Fruit fly (Drosophila melanogaster) whole organism, embryonic: Measurements from ENCODE around the gene CG16798.

ENCODE experiments used
- Abd-B ChIP-seq: fragments of 200-800 bp; sonication (Bioruptor generic); optimal IDR thresholded peaks from 2 replicates; lab custom pipeline; 2018; ENCODE audit warnings: missing biosample characterization, mild to moderate bottlenecking, missing genetic modification characterization, moderate library complexity
- Atf3 ChIP-seq: fragments of 200-800 bp; sonication (Bioruptor generic); optimal IDR thresholded peaks from 3 replicates; lab custom pipeline; 2016; ENCODE audit warnings: missing biosample characterization, missing genetic modification characterization
- CG10209 ChIP-seq: fragments of 200-800 bp; sonication (Bioruptor generic); optimal IDR thresholded peaks from 3 replicates; lab custom pipeline; 2017; ENCODE audit warnings: missing biosample characterization, mild to moderate bottlenecking, missing genetic modification characterization, missing genetic modification reagents
- CG11456 ChIP-seq: fragments of 200-800 bp; sonication (Bioruptor generic); IDR thresholded peaks from 3 replicates; pipeline ENCODE4 v1.3.6; 2022; ENCODE audit warnings: missing biosample characterization, missing genetic modification characterization
- CG12236 ChIP-seq: fragments of 200-800 bp; sonication (Bioruptor generic); optimal IDR thresholded peaks from 2 replicates; lab custom pipeline; 2016; ENCODE audit warnings: missing biosample characterization, missing genetic modification characterization
- CG12391 ChIP-seq: fragments of 200-800 bp; sonication (Bioruptor generic); optimal IDR thresholded peaks from 3 replicates; lab custom pipeline; 2018; ENCODE audit warnings: missing biosample characterization, mild to moderate bottlenecking, missing genetic modification characterization, moderate library complexity
- CG15011 ChIP-seq: fragments of 200-800 bp; sonication (Bioruptor generic); optimal IDR thresholded peaks from 3 replicates; lab custom pipeline; 2018; ENCODE audit warnings: missing biosample characterization, mild to moderate bottlenecking, missing genetic modification characterization
- CG17359 ChIP-seq: fragments of 200-800 bp; sonication (Bioruptor generic); optimal IDR thresholded peaks from 3 replicates; lab custom pipeline; 2018; ENCODE audit warnings: missing biosample characterization, mild to moderate bottlenecking, missing genetic modification characterization, moderate library complexity
- CG18262 ChIP-seq: fragments of 200-800 bp; optimal IDR thresholded peaks from 3 replicates; lab custom pipeline; 2019; ENCODE audit warnings: missing biosample characterization, mild to moderate bottlenecking, missing genetic modification characterization, moderate library complexity
- CG34422 ChIP-seq: fragments of 200-800 bp; sonication (Bioruptor generic); IDR thresholded peaks from 3 replicates; pipeline ENCODE4 v1.3.6; 2022; ENCODE audit warnings: missing biosample characterization, missing genetic modification characterization
- CG3726 ChIP-seq: fragments of 200-800 bp; sonication (Bioruptor generic); IDR thresholded peaks from 3 replicates; pipeline ENCODE4, ENCODE4 v1.3.6; 2022; ENCODE audit warnings: missing biosample characterization, missing genetic modification characterization
- CG4617 ChIP-seq: fragments of 200-800 bp; sonication (Bioruptor generic); optimal IDR thresholded peaks from 3 replicates; lab custom pipeline; 2016; ENCODE audit warnings: missing biosample characterization, missing genetic modification characterization, borderline replicate concordance
- CG6254 ChIP-seq: fragments of 200-800 bp; sonication (Bioruptor generic); optimal IDR thresholded peaks from 3 replicates; lab custom pipeline; 2017; ENCODE audit warnings: mild to moderate bottlenecking, missing biosample characterization, missing genetic modification reagents, missing genetic modification characterization
- CG7271 ChIP-seq: fragments of 200-800 bp; sonication (Bioruptor generic); optimal IDR thresholded peaks from 2 replicates; lab custom pipeline; 2018; ENCODE audit warnings: missing biosample characterization, mild to moderate bottlenecking, missing genetic modification characterization, moderate library complexity
- CG7745 ChIP-seq: fragments of 200-800 bp; sonication (Bioruptor generic); optimal IDR thresholded peaks from 2 replicates; lab custom pipeline; 2018; ENCODE audit warnings: missing biosample characterization, mild to moderate bottlenecking, missing genetic modification characterization, moderate library complexity
- CG8089 ChIP-seq: fragments of 200-800 bp; sonication (Bioruptor generic); optimal IDR thresholded peaks from 3 replicates; lab custom pipeline; 2016; ENCODE audit warnings: missing biosample characterization, missing genetic modification characterization
- CG8478 ChIP-seq: fragments of >200 bp; optimal IDR thresholded peaks from 2 replicates; lab custom pipeline; 2018
- CG8944 ChIP-seq: fragments of 200-800 bp; sonication (Bioruptor generic); optimal IDR thresholded peaks from 3 replicates; lab custom pipeline; 2016; ENCODE audit warnings: missing biosample characterization, missing genetic modification characterization
- CG9437 ChIP-seq: fragments of 200-800 bp; sonication (Bioruptor generic); optimal IDR thresholded peaks from 2 replicates; lab custom pipeline; 2018; ENCODE audit warnings: missing biosample characterization, mild to moderate bottlenecking, missing genetic modification characterization
- CG9797 ChIP-seq: fragments of 200-800 bp; sonication (Bioruptor generic); optimal IDR thresholded peaks from 3 replicates; lab custom pipeline; 2018; ENCODE audit warnings: missing biosample characterization, mild to moderate bottlenecking, missing genetic modification characterization
- CG9817 ChIP-seq: fragments of 200-800 bp; sonication (Bioruptor generic); optimal IDR thresholded peaks from 2 replicates; lab custom pipeline; 2018; ENCODE audit warnings: missing biosample characterization, mild to moderate bottlenecking, missing genetic modification characterization, moderate library complexity
- CG9932 ChIP-seq: fragments of 200-800 bp; sonication (Bioruptor generic); IDR thresholded peaks from 2 replicates; pipeline ENCODE4 v1.3.6; 2022; ENCODE audit warnings: missing biosample characterization, missing genetic modification characterization
- CHES-1-like ChIP-seq: fragments of 200-800 bp; sonication (Bioruptor generic); optimal IDR thresholded peaks from 2 replicates; lab custom pipeline; 2016; ENCODE audit warnings: missing biosample characterization, missing genetic modification characterization
- Dad ChIP-seq: fragments of 200-800 bp; sonication (Bioruptor generic); optimal IDR thresholded peaks from 3 replicates; lab custom pipeline; 2016; ENCODE audit warnings: missing biosample characterization, missing genetic modification characterization
- Dref ChIP-seq: fragments of 200-800 bp; sonication (Bioruptor generic); IDR thresholded peaks from 2 replicates; pipeline ENCODE4 v1.3.6; 2022; ENCODE audit warnings: missing biosample characterization, missing genetic modification characterization
- E2f1 ChIP-seq: fragments of 200-800 bp; sonication (Bioruptor generic); IDR thresholded peaks from 2 replicates; pipeline ENCODE4 v1.3.6; 2022; ENCODE audit warnings: missing biosample characterization, missing genetic modification characterization
- GATAe ChIP-seq: fragments of 200-800 bp; sonication (Bioruptor generic); conservative IDR thresholded peaks from 2 replicates; pipeline ENCODE4 v1.3.6; 2022; ENCODE audit warnings: missing biosample characterization, missing genetic modification characterization
- Meics ChIP-seq: fragments of 200-800 bp; sonication (Bioruptor generic); optimal IDR thresholded peaks from 2 replicates; lab custom pipeline; 2017; ENCODE audit warnings: missing biosample characterization, mild to moderate bottlenecking, missing genetic modification characterization
- Nf-YC ChIP-seq: fragments of 200-800 bp; optimal IDR thresholded peaks from 3 replicates; lab custom pipeline; 2019; ENCODE audit warnings: missing biosample characterization, mild to moderate bottlenecking, missing genetic modification characterization, moderate library complexity
- Side ChIP-seq: fragments of 200-800 bp; sonication (Bioruptor generic); optimal IDR thresholded peaks from 2 replicates; lab custom pipeline; 2016; ENCODE audit warnings: missing biosample characterization, missing genetic modification characterization
- Taf1 ChIP-seq: fragments of 200-800 bp; sonication (Bioruptor generic); IDR thresholded peaks from 2 replicates; pipeline ENCODE4 v1.3.6; 2022; ENCODE audit warnings: missing biosample characterization, missing genetic modification characterization
- al ChIP-seq: fragments of 200-800 bp; sonication (Bioruptor generic); IDR thresholded peaks from 2 replicates; pipeline ENCODE4 v1.3.6; 2022; ENCODE audit warnings: missing biosample characterization, missing genetic modification characterization
- amos ChIP-seq: fragments of 200-800 bp; sonication (Bioruptor generic); IDR thresholded peaks from 2 replicates; pipeline ENCODE4 v1.3.6; 2022; ENCODE audit warnings: missing biosample characterization, missing genetic modification characterization; ENCODE audit not compliant: partially characterized antibody
- ato ChIP-seq: fragments of 200-800 bp; sonication (Bioruptor generic); IDR thresholded peaks from 2 replicates; pipeline ENCODE4 v1.3.6; 2022; ENCODE audit warnings: missing biosample characterization, missing genetic modification characterization; ENCODE audit not compliant: partially characterized antibody
- croc ChIP-seq: fragments of 200-800 bp; sonication (Bioruptor generic); conservative IDR thresholded peaks from 3 replicates; pipeline ENCODE4 v1.3.6; 2022; ENCODE audit warnings: missing biosample characterization, missing genetic modification characterization
- crol ChIP-seq: fragments of 200-800 bp; sonication (Bioruptor generic); IDR thresholded peaks from 2 replicates; pipeline ENCODE4 v1.3.6; 2022; ENCODE audit warnings: missing biosample characterization, missing genetic modification characterization
- dan ChIP-seq: fragments of 200-800 bp; sonication (Bioruptor generic); IDR thresholded peaks from 2 replicates; pipeline ENCODE4 v1.3.6; 2022; ENCODE audit warnings: missing biosample characterization, missing genetic modification characterization
- emc ChIP-seq: fragments of 200-800 bp; sonication (Bioruptor generic); optimal IDR thresholded peaks from 2 replicates; lab custom pipeline; 2016; ENCODE audit warnings: missing biosample characterization, missing genetic modification characterization
- ftz-f1 ChIP-seq: fragments of 200-800 bp; sonication (Bioruptor generic); optimal IDR thresholded peaks from 2 replicates; lab custom pipeline; 2016; ENCODE audit warnings: missing biosample characterization, missing genetic modification characterization
- gsb-n ChIP-seq: fragments of 200-800 bp; sonication (Bioruptor generic); optimal IDR thresholded peaks from 3 replicates; lab custom pipeline; 2018; ENCODE audit warnings: missing biosample characterization, mild to moderate bottlenecking, missing genetic modification characterization
- lbe ChIP-seq: fragments of 200-800 bp; sonication (Bioruptor generic); optimal IDR thresholded peaks from 2 replicates; lab custom pipeline; 2016; ENCODE audit warnings: missing biosample characterization, mild to moderate bottlenecking, missing genetic modification characterization
- org-1 ChIP-seq: fragments of 200-800 bp; sonication (Bioruptor generic); optimal IDR thresholded peaks from 2 replicates; lab custom pipeline; 2017; ENCODE audit warnings: missing biosample characterization, missing genetic modification characterization
- pan ChIP-seq, 4 experiments: fragments of >200 bp in 3 of 4; fragments of 200-800 bp in 1 of 4; sonication (Bioruptor generic) in 1 of 4; optimal IDR thresholded peaks in 3 of 4; IDR thresholded peaks in 1 of 4; 2 replicates each; pipeline versions ENCODE4 v1.3.6 to Lab custom; 2017 to 2022; ENCODE audit warnings: missing biosample characterization in 2 of 4, missing genetic modification characterization in 2 of 4, mixed read lengths in 1 of 4
- pfk ChIP-seq: fragments of 200-800 bp; sonication (Bioruptor generic); optimal IDR thresholded peaks from 2 replicates; lab custom pipeline; 2018; ENCODE audit warnings: missing biosample characterization, mild to moderate bottlenecking, missing genetic modification characterization, moderate library complexity
- sens-2 ChIP-seq: fragments of 200-800 bp; sonication (Bioruptor generic); IDR thresholded peaks from 2 replicates; pipeline ENCODE4 v1.3.6; 2022; ENCODE audit warnings: missing biosample characterization, missing genetic modification characterization
- sisA ChIP-seq: fragments of 200-800 bp; sonication (Bioruptor generic); IDR thresholded peaks from 2 replicates; pipeline ENCODE4 v1.3.6; 2022; ENCODE audit warnings: missing biosample characterization, missing genetic modification characterization
- slbo ChIP-seq: fragments of 200-800 bp; sonication (Bioruptor generic); IDR thresholded peaks from 2 replicates; pipeline ENCODE4 v1.3.6; 2022; ENCODE audit warnings: missing biosample characterization, missing genetic modification characterization
- twi ChIP-seq: fragments of 200-800 bp; optimal IDR thresholded peaks from 2 replicates; lab custom pipeline; 2019; ENCODE audit warnings: missing biosample characterization, mild to moderate bottlenecking, missing genetic modification characterization, moderate library complexity
- zf30C ChIP-seq: fragments of 200-800 bp; sonication (Bioruptor generic); optimal IDR thresholded peaks from 3 replicates; lab custom pipeline; 2018; ENCODE audit warnings: missing biosample characterization, mild to moderate bottlenecking, missing genetic modification characterization

The CG16798 gene

dm6 chr2L:20349671-20350539 is 32.3 kb downstream of the CG16798 start, which contains the start of the genes La and RtGEF (continued):
- TF ChIP-seq CHES-1-like (GFP tag; lab: Kevin White, UChicago) (peak; percentile 60), CG3726 (GFP tag; lab: Robert Waterston, UW) (no peak), CG9817 (tag; lab: Kevin White, UChicago) (peak; percentile 39), CG17359 (no peak), org-1 (GFP tag; lab: Kevin White, UChicago) (no peak), croc (GFP tag; lab: Robert Waterston, UW) (no peak; the same call in 2 of the 3 replicates), CG9437 (GFP tag; lab: Kevin White, UChicago) (peak; percentile 59), CG15011 (GFP tag; lab: Kevin White, UChicago) (peak; percentile 17), zf30C (GFP tag; lab: Kevin White, UChicago) (no peak), emc (no peak), GATAe (GFP tag; lab: Robert Waterston, UW) (no peak), dan (GFP tag; lab: Robert Waterston, UW) (no peak), Taf1 (GFP tag; lab: Robert Waterston, UW) (no peak), lbe (peak; percentile 32), CG11456 (GFP tag; lab: Robert Waterston, UW) (peak; percentile 63; the same call in 2 of the 3 replicates), pan (optimal IDR thresholded peaks at IDR 0.05; lab: Kevin White, UChicago) (no peak), pan (GFP tag; optimal IDR thresholded peaks at IDR 0.05 in 1 of 2, IDR thresholded peaks at IDR 0.05 in 1 of 2) (peak in 1 of 2 experiments; percentile 9), Meics (peak; percentile 54), CG12391 (tag; lab: Kevin White, UChicago) (peak; percentile 61), pfk (GFP tag; lab: Kevin White, UChicago) (no peak), twi (tag; lab: Kevin White, UChicago) (peak; percentile 26), Nf-YC (tag; lab: Kevin White, UChicago) (peak; percentile 47), CG34422 (GFP tag; lab: Robert Waterston, UW) (peak; percentile 64), Side (peak; percentile 33), amos (GFP tag; lab: Robert Waterston, UW) (peak; percentile 97), Dad (GFP tag; lab: Kevin White, UChicago) (peak; percentile 12), CG18262 (tag; lab: Kevin White, UChicago) (peak; percentile 49), sisA (0 out of 2 replicates have a peak, but pooled peaks have one; percentile 3), CG12236 (peak; percentile 34), CG6254 (GFP tag; lab: Kevin White, UChicago) (no peak), gsb-n (tag; lab: Kevin White, UChicago) (no peak), CG9797 (GFP tag; lab: Kevin White, UChicago) (peak; percentile 19), al (GFP tag; lab: Robert Waterston, UW) (no peak), CG10209 (GFP tag; lab: Kevin White, UChicago) (peak; percentile 1), Abd-B (GFP tag; lab: Kevin White, UChicago) (peak; percentile 42), CG9932 (peak; percentile 84), CG8089 (GFP tag; lab: Kevin White, UChicago) (peak; percentile 22), CG8944 (GFP tag; lab: Kevin White, UChicago) (peak; percentile 47), ftz-f1 (GFP tag; lab: Kevin White, UChicago) (peak; percentile 23), ato (GFP tag; lab: Robert Waterston, UW) (peak; percentile 82), crol (no peak), sens-2 (GFP tag; lab: Robert Waterston, UW) (no peak), CG4617 (GFP tag; lab: Kevin White, UChicago) (peak; percentile 50), Dref (GFP tag; lab: Robert Waterston, UW) (peak; percentile 80), CG7271 (tag; lab: Kevin White, UChicago) (no peak), CG7745 (tag; lab: Kevin White, UChicago) (no peak), CG8478 (no peak), Atf3 (peak; percentile 16), slbo (GFP tag; lab: Robert Waterston, UW) (peak; percentile 65), E2f1 (GFP tag; lab: Robert Waterston, UW) (no peak)
